Fruit fly (Drosophila melanogaster) whole organism, pupa: Measurements from ENCODE around the gene Tim17b1.

Source experiments
- CG13204 ChIP-seq: fragments of 200-800 bp; sonication (Bioruptor generic); optimal IDR thresholded peaks from 2 replicates; lab custom pipeline; 2018; ENCODE audit warnings: missing biosample characterization, mild to moderate bottlenecking, missing genetic modification characterization, moderate library complexity
- CG15710 ChIP-seq: fragments of 200-800 bp; sonication (Bioruptor generic); optimal IDR thresholded peaks from 2 replicates; lab custom pipeline; 2018; ENCODE audit warnings: missing biosample characterization, mild to moderate bottlenecking, missing genetic modification characterization, moderate library complexity
- CG32121 ChIP-seq: fragments of 200-800 bp; sonication (Bioruptor generic); IDR thresholded peaks from 2 replicates; pipeline ENCODE4 v1.3.6; 2022; ENCODE audit warnings: missing biosample characterization, missing genetic modification characterization
- CG34367 ChIP-seq: fragments of 200-800 bp; sonication (Bioruptor generic); optimal IDR thresholded peaks from 2 replicates; lab custom pipeline; 2018; ENCODE audit warnings: missing biosample characterization, mild to moderate bottlenecking, missing genetic modification characterization
- CG8159 ChIP-seq: fragments of 200-800 bp; sonication (Bioruptor generic); optimal IDR thresholded peaks from 3 replicates; lab custom pipeline; 2018; ENCODE audit warnings: missing biosample characterization, mild to moderate bottlenecking, missing genetic modification characterization, moderate library complexity

dm6 chr3R:5295090-5295489 is 4.9 kb upstream of the Tim17b1 start:
- TF ChIP-seq CG15710: no peak
- no peak for TF ChIP-seq CG13204 (GFP tag; lab: Kevin White, UChicago)
- TF ChIP-seq CG32121 (GFP tag; lab: Robert Waterston, UW): no peak
- no peak for TF ChIP-seq CG8159 (tag; lab: Kevin White, UChicago)
- no peak for TF ChIP-seq CG34367 (tag; lab: Kevin White, UChicago)
